Worm (Caenorhabditis elegans) whole organism, young adult: ENCODE results near the gene epg-7.

ENCODE experiments used
- B0336.3 ChIP-seq: fragments of 200-800 bp; sonication (Bioruptor generic); IDR thresholded peaks from 2 replicates; pipeline ENCODE4 v1.3.6; 2022; ENCODE audit warnings: missing genetic modification characterization, missing compliant biosample characterization
- C06A6.2 ChIP-seq: fragments of 200-800 bp; sonication (Bioruptor generic); conservative IDR thresholded peaks from 2 replicates; pipeline ENCODE4 v1.3.6; 2022; ENCODE audit warnings: missing genetic modification characterization, missing compliant biosample characterization
- C17E4.6 ChIP-seq: fragments of 200-800 bp; sonication (Bioruptor generic); IDR thresholded peaks from 2 replicates; pipeline ENCODE4 v1.3.6; 2022; ENCODE audit warnings: missing genetic modification reagents, missing genetic modification characterization, missing compliant biosample characterization
- F23B12.7 ChIP-seq: sonication (generic microtip); optimal IDR thresholded peaks from 2 replicates; lab custom pipeline; 2017; ENCODE audit warnings: missing genetic modification characterization, mild to moderate bottlenecking, missing compliant biosample characterization, antibody characterized with exemption, moderate library complexity; ENCODE audit not compliant: insufficient read depth
- F33H1.4 ChIP-seq: fragments of 200-800 bp; sonication (Bioruptor generic); IDR thresholded peaks from 2 replicates; pipeline ENCODE4 v1.3.6; 2022; ENCODE audit warnings: missing genetic modification reagents, missing genetic modification characterization, missing compliant biosample characterization
- F49E8.2 ChIP-seq: sonication (generic microtip); optimal IDR thresholded peaks from 3 replicates; lab custom pipeline; 2017; ENCODE audit warnings: missing genetic modification characterization, mild to moderate bottlenecking, missing compliant biosample characterization, antibody characterized with exemption, moderate library complexity; ENCODE audit not compliant: insufficient read depth
- K12H6.12 ChIP-seq: fragments of 200-800 bp; sonication (Bioruptor generic); optimal IDR thresholded peaks from 2 replicates; lab custom pipeline; 2018; ENCODE audit warnings: mild to moderate bottlenecking, missing genetic modification characterization, missing compliant biosample characterization
- T26A5.8 ChIP-seq: sonication (generic microtip); optimal IDR thresholded peaks from 2 replicates; lab custom pipeline; 2016; ENCODE audit warnings: missing genetic modification characterization, missing compliant biosample characterization
- Y53G8AR.9 ChIP-seq: fragments of 200-800 bp; sonication (Bioruptor generic); conservative IDR thresholded peaks from 2 replicates; pipeline ENCODE4 v1.3.6; 2022; ENCODE audit warnings: missing genetic modification reagents, missing genetic modification characterization, missing compliant biosample characterization
- Y79H2A.3 ChIP-seq: fragments of 200-800 bp; sonication (Bioruptor generic); conservative IDR thresholded peaks from 2 replicates; pipeline ENCODE4 v1.3.6; 2022; ENCODE audit warnings: missing genetic modification reagents, missing genetic modification characterization, missing compliant biosample characterization
- Y95B8A.8 ChIP-seq: fragments of 200-800 bp; sonication (Bioruptor generic); IDR thresholded peaks from 2 replicates; pipeline ENCODE4 v1.3.6; 2022; ENCODE audit warnings: missing genetic modification reagents, missing genetic modification characterization, missing compliant biosample characterization
- akir-1 ChIP-seq: fragments of 200-800 bp; sonication (Bioruptor generic); optimal IDR thresholded peaks from 2 replicates; lab custom pipeline; 2018; ENCODE audit warnings: mild to moderate bottlenecking, missing genetic modification characterization, moderate library complexity, missing compliant biosample characterization
- attf-5 ChIP-seq: fragments of 200-800 bp; sonication (Bioruptor generic); optimal IDR thresholded peaks from 2 replicates; lab custom pipeline; 2018; ENCODE audit warnings: mild to moderate bottlenecking, missing genetic modification characterization, missing compliant biosample characterization
- bed-2 ChIP-seq: fragments of 200-800 bp; sonication (Bioruptor generic); IDR thresholded peaks from 2 replicates; pipeline ENCODE4 v1.3.6; 2022; ENCODE audit warnings: missing genetic modification reagents, missing genetic modification characterization, missing compliant biosample characterization
- cebp-1 ChIP-seq, 2 experiments: fragments of 200-800 bp in 1 of 2; sonication (Bioruptor generic) in 1 of 2; sonication (generic microtip) in 1 of 2; IDR thresholded peaks in 1 of 2; optimal IDR thresholded peaks in 1 of 2; 2 replicates each; pipeline versions ENCODE4 v1.3.6 to Lab custom; 2017 to 2022; ENCODE audit warnings: missing compliant biosample characterization in 2 of 2, missing genetic modification characterization in 2 of 2, mild to moderate bottlenecking in 1 of 2, missing genetic modification reagents in 1 of 2, moderate library complexity in 1 of 2
- cebp-2 ChIP-seq: fragments of 200-800 bp; sonication (Bioruptor generic); IDR thresholded peaks from 2 replicates; pipeline ENCODE4 v1.3.6; 2022; ENCODE audit warnings: missing genetic modification characterization, missing compliant biosample characterization
- die-1 ChIP-seq: sonication (generic microtip); optimal IDR thresholded peaks from 2 replicates; lab custom pipeline; 2016; ENCODE audit warnings: missing genotype, mild to moderate bottlenecking, missing genetic modification characterization, missing compliant biosample characterization
- dpff-1 ChIP-seq: sonication (generic microtip); optimal IDR thresholded peaks from 2 replicates; lab custom pipeline; 2017; ENCODE audit warnings: mild to moderate bottlenecking, missing genetic modification characterization, missing compliant biosample characterization
- egl-18 ChIP-seq: fragments of 200-800 bp; sonication (Bioruptor generic); IDR thresholded peaks from 2 replicates; pipeline ENCODE4 v1.3.6; 2022; ENCODE audit warnings: missing genetic modification reagents, missing genetic modification characterization, missing compliant biosample characterization
- egl-44 ChIP-seq: fragments of 200-800 bp; sonication (Bioruptor generic); IDR thresholded peaks from 2 replicates; pipeline ENCODE4 v1.3.6; 2022; ENCODE audit warnings: missing genetic modification reagents, missing genetic modification characterization, missing compliant biosample characterization
- egrh-3 ChIP-seq: fragments of 200-800 bp; sonication (Bioruptor generic); IDR thresholded peaks from 2 replicates; pipeline ENCODE4 v1.3.6; 2022; ENCODE audit warnings: missing genetic modification reagents, missing genetic modification characterization, missing compliant biosample characterization
- ets-4 ChIP-seq: fragments of 200-800 bp; sonication (Bioruptor generic); optimal IDR thresholded peaks from 2 replicates; lab custom pipeline; 2018; ENCODE audit warnings: mild to moderate bottlenecking, missing genetic modification characterization, missing compliant biosample characterization
- gei-17 ChIP-seq: fragments of 200-800 bp; sonication (Bioruptor generic); optimal IDR thresholded peaks from 2 replicates; lab custom pipeline; 2018; ENCODE audit warnings: mild to moderate bottlenecking, missing genetic modification characterization, missing compliant biosample characterization
- hmg-1.2 ChIP-seq: fragments of 200-800 bp; sonication (Bioruptor generic); IDR thresholded peaks from 2 replicates; pipeline ENCODE4 v1.3.6; 2022; ENCODE audit warnings: missing genetic modification reagents, missing genetic modification characterization, missing compliant biosample characterization
- hmg-20 ChIP-seq: fragments of 200-800 bp; sonication (Bioruptor generic); IDR thresholded peaks from 2 replicates; pipeline ENCODE4 v1.3.6; 2022; ENCODE audit warnings: missing genetic modification reagents, missing genetic modification characterization, missing compliant biosample characterization
- lin-40 ChIP-seq: sonication (generic microtip); optimal IDR thresholded peaks from 2 replicates; lab custom pipeline; 2016; ENCODE audit warnings: missing genetic modification characterization, mild to moderate bottlenecking, missing compliant biosample characterization, missing genotype, missing genetic modification reagents
- lin-54 ChIP-seq: fragments of 200-800 bp; sonication (Bioruptor generic); optimal IDR thresholded peaks from 2 replicates; lab custom pipeline; 2018; ENCODE audit warnings: mild to moderate bottlenecking, missing genetic modification characterization, missing compliant biosample characterization
- madf-10 ChIP-seq: sonication (generic microtip); optimal IDR thresholded peaks from 2 replicates; lab custom pipeline; 2016; ENCODE audit warnings: mild to moderate bottlenecking, missing genetic modification characterization, missing compliant biosample characterization
- madf-6 ChIP-seq: fragments of 200-800 bp; sonication (Bioruptor generic); IDR thresholded peaks from 2 replicates; pipeline ENCODE4 v1.3.6; 2022; ENCODE audit warnings: missing genetic modification reagents, missing genetic modification characterization, missing compliant biosample characterization
- mes-4 ChIP-seq: sonication (generic microtip); optimal IDR thresholded peaks from 2 replicates; lab custom pipeline; 2016; ENCODE audit warnings: missing genotype, missing genetic modification characterization, missing compliant biosample characterization
- mxl-1 ChIP-seq: sonication (generic microtip); optimal IDR thresholded peaks from 2 replicates; lab custom pipeline; 2016; ENCODE audit warnings: missing genetic modification characterization, missing compliant biosample characterization
- nfyb-1 ChIP-seq: fragments of 200-800 bp; sonication (Bioruptor generic); IDR thresholded peaks from 2 replicates; pipeline ENCODE4 v1.3.6; 2022; ENCODE audit warnings: missing genetic modification reagents, missing genetic modification characterization, missing compliant biosample characterization
- nhr-80 ChIP-seq: sonication (generic microtip); optimal IDR thresholded peaks from 2 replicates; lab custom pipeline; 2016; ENCODE audit warnings: missing genetic modification characterization, missing compliant biosample characterization
- nhr-90 ChIP-seq: sonication (generic microtip); optimal IDR thresholded peaks from 2 replicates; lab custom pipeline; 2016; ENCODE audit warnings: missing genotype, mild to moderate bottlenecking, missing genetic modification characterization, missing compliant biosample characterization
- pbrm-1 ChIP-seq: fragments of 200-800 bp; sonication (Bioruptor generic); IDR thresholded peaks from 2 replicates; pipeline ENCODE4 v1.3.6; 2022; ENCODE audit warnings: missing genetic modification reagents, missing genetic modification characterization, missing compliant biosample characterization
- pha-4 ChIP-seq: fragments of 150-350 bp; sonication (generic microtip); optimal IDR thresholded peaks from 2 replicates; lab custom pipeline; 2014; ENCODE audit warnings: missing biosample characterization, missing genetic modification reagents, missing genetic modification characterization
- sdz-38 ChIP-seq: sonication (generic microtip); optimal IDR thresholded peaks from 2 replicates; lab custom pipeline; 2016; ENCODE audit warnings: missing genotype, missing genetic modification characterization, missing compliant biosample characterization
- snpc-1.1 ChIP-seq: sonication (generic microtip); optimal IDR thresholded peaks from 2 replicates; lab custom pipeline; 2017; ENCODE audit warnings: missing genetic modification characterization, mild to moderate bottlenecking, missing compliant biosample characterization, antibody characterized with exemption, moderate library complexity, missing genotype, missing genetic modification reagents; ENCODE audit not compliant: insufficient read depth
- snpc-4 ChIP-seq, 5 experiments: fragments of 150-350 bp in 1 of 5; sonication (generic microtip) in 4 of 5; optimal IDR thresholded peaks; 2 replicates each; lab custom pipeline; 2014 to 2018; ENCODE audit warnings: missing genetic modification characterization in 5 of 5, missing biosample characterization in 3 of 5, antibody characterized with exemption in 2 of 5, mild to moderate bottlenecking in 2 of 5, missing compliant biosample characterization in 2 of 5, missing genotype in 2 of 5, moderate library complexity in 2 of 5, missing genetic modification reagents in 1 of 5
- tbx-9 ChIP-seq: sonication (generic microtip); optimal IDR thresholded peaks from 2 replicates; lab custom pipeline; 2016; ENCODE audit warnings: borderline replicate concordance, missing genetic modification characterization, inconsistent platforms, missing compliant biosample characterization
- tlf-1 ChIP-seq: fragments of 200-800 bp; sonication (Bioruptor generic); optimal IDR thresholded peaks from 2 replicates; lab custom pipeline; 2018; ENCODE audit warnings: mild to moderate bottlenecking, missing genetic modification characterization, missing compliant biosample characterization
- unc-130 ChIP-seq: sonication (generic microtip); optimal IDR thresholded peaks from 2 replicates; lab custom pipeline; 2016; ENCODE audit warnings: missing genetic modification reagents, missing genetic modification characterization, missing compliant biosample characterization
- ztf-18 ChIP-seq: sonication (generic microtip); optimal IDR thresholded peaks from 2 replicates; lab custom pipeline; 2016; ENCODE audit warnings: missing genotype, mild to moderate bottlenecking, missing genetic modification characterization, missing compliant biosample characterization
- ztf-26 ChIP-seq: sonication (generic microtip); optimal IDR thresholded peaks from 2 replicates; lab custom pipeline; 2017; ENCODE audit warnings: missing genetic modification characterization, missing compliant biosample characterization
- ztf-28 ChIP-seq: fragments of 200-800 bp; sonication (Bioruptor generic); IDR thresholded peaks from 2 replicates; pipeline ENCODE4 v1.3.6; 2022; ENCODE audit warnings: missing genetic modification reagents, missing genetic modification characterization, missing compliant biosample characterization

Gene epg-7

ce11 chrX:7334302-7334724, at the start of gene epg-7 (continued):
- TF ChIP-seq madf-6 (GFP tag; lab: Robert Waterston, UW) (no peak; the same call in 1 of the 2 replicates), mxl-1 (no peak), unc-130 (no peak), snpc-4 (GFP tag; optimal IDR thresholded peaks at IDR 0.05; lab: Kevin White, UChicago) (peak; percentile 33), snpc-4 (tag; optimal IDR thresholded peaks at IDR 0.05; lab: Kevin White, UChicago) (peak; percentile 50 to 72 (median 62)), Y53G8AR.9 (GFP tag; lab: Robert Waterston, UW) (peak; percentile 86), die-1 (tag; lab: Kevin White, UChicago) (peak; percentile 35), tbx-9 (tag; lab: Kevin White, UChicago) (no peak), snpc-1.1 (no peak), dpff-1 (tag; lab: Kevin White, UChicago) (no peak), nhr-90 (peak; percentile 40), cebp-2 (0 out of 2 replicates have a peak, but pooled peaks have one; percentile 60), sdz-38 (no peak), attf-5 (GFP tag; lab: Kevin White, UChicago) (peak; percentile 94), Y79H2A.3 (GFP tag; lab: Robert Waterston, UW) (no peak), egrh-3 (GFP tag; lab: Robert Waterston, UW) (peak; percentile 47; the same call in 1 of the 2 replicates), T26A5.8 (no peak), nhr-80 (tag; lab: Kevin White, UChicago) (peak; percentile 90), pha-4 (peak; percentile 90), madf-10 (tag; lab: Kevin White, UChicago) (peak; percentile 80), egl-44 (GFP tag; lab: Robert Waterston, UW) (peak; percentile 83; the same call in 1 of the 2 replicates), lin-40 (tag; lab: Kevin White, UChicago) (peak; percentile 96), ets-4 (peak; percentile 86), F49E8.2 (tag; lab: Kevin White, UChicago) (no peak), mes-4 (tag; lab: Kevin White, UChicago) (no peak), hmg-20 (GFP tag; lab: Robert Waterston, UW) (peak; percentile 64), C17E4.6 (no peak), ztf-28 (GFP tag; lab: Robert Waterston, UW) (no peak), bed-2 (GFP tag; lab: Robert Waterston, UW) (0 out of 2 replicates have a peak, but pooled peaks have one; percentile 10), akir-1 (GFP tag; lab: Kevin White, UChicago) (peak; percentile 78), pbrm-1 (peak; percentile 78), lin-54 (peak; percentile 64), gei-17 (peak; percentile 86), B0336.3 (GFP tag; lab: Robert Waterston, UW) (peak; percentile 88), ztf-26 (tag; lab: Kevin White, UChicago) (peak; percentile 90), egl-18 (no peak), nfyb-1 (GFP tag; lab: Robert Waterston, UW) (peak; percentile 93), C06A6.2 (peak; percentile 87), F33H1.4 (GFP tag; lab: Robert Waterston, UW) (no peak), Y95B8A.8 (GFP tag; lab: Robert Waterston, UW) (0 out of 2 replicates have a peak, but pooled peaks have one; percentile 35)

DNA sequence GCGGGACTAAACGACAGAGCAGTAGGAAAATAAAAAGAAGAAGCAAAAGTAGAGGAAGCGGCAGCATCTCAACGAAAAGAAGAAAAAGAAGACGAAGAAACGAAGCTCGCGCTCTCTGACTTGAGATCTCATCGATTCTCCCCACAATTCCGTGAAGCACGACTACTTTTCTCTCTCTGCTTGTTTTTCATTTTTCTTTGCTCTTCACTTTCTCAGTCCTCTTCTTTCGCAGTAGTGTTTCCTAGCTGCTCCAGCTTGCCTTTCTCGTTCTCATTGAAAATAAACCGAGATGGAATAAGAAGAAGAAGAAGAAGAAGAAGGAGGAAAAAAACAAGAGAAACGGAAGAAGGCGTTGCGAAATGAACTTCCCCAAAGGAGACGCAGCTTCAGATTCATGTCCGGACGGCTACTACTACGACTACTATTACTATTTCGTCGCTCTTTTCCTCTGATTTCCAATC, 49.8 kb upstream of the epg-7 start:
- TF ChIP-seq F23B12.7 (tag; lab: Kevin White, UChicago) (no peak), tlf-1 (GFP tag; lab: Kevin White, UChicago) (no peak), lin-40 (tag; lab: Kevin White, UChicago) (peak; percentile 46), cebp-1 (GFP tag; IDR thresholded peaks at IDR 0.05; lab: Robert Waterston, UW) (no peak), cebp-1 (tag; optimal IDR thresholded peaks at IDR 0.05; lab: Kevin White, UChicago) (peak; percentile 72), K12H6.12 (tag; lab: Kevin White, UChicago) (peak; percentile 74), ztf-18 (tag; lab: Kevin White, UChicago) (no peak), hmg-1.2 (GFP tag; lab: Robert Waterston, UW) (peak; percentile 10; the same call in 1 of the 2 replicates)
